Fruit fly (Drosophila melanogaster) whole organism, embryonic: ENCODE data around the gene Cyt-b5-r.

ENCODE experiments used
- CG12071 ChIP-seq: fragments of 200-800 bp; sonication (Bioruptor generic); optimal IDR thresholded peaks from 3 replicates; lab custom pipeline; 2018; ENCODE audit warnings: missing biosample characterization, mild to moderate bottlenecking, missing genetic modification characterization
- CG12236 ChIP-seq: fragments of 200-800 bp; sonication (Bioruptor generic); optimal IDR thresholded peaks from 2 replicates; lab custom pipeline; 2016; ENCODE audit warnings: missing biosample characterization, missing genetic modification characterization
- CG14860 ChIP-seq: fragments of 200-800 bp; sonication (Bioruptor generic); IDR thresholded peaks from 3 replicates; pipeline ENCODE4 v1.3.6; 2022; ENCODE audit warnings: missing biosample characterization, missing genetic modification characterization; ENCODE audit not compliant: partially characterized antibody
- CG14965 ChIP-seq: fragments of 200-800 bp; sonication (Bioruptor generic); optimal IDR thresholded peaks from 2 replicates; lab custom pipeline; 2016; ENCODE audit warnings: missing biosample characterization, missing genetic modification characterization, borderline replicate concordance
- CG15514 ChIP-seq: fragments of 200-800 bp; sonication (Bioruptor generic); optimal IDR thresholded peaks from 3 replicates; lab custom pipeline; 2017; ENCODE audit warnings: missing biosample characterization, missing genetic modification characterization, mild to moderate bottlenecking, moderate library complexity, missing genetic modification reagents
- CG1602 ChIP-seq: fragments of 200-800 bp; sonication (Bioruptor generic); optimal IDR thresholded peaks from 3 replicates; lab custom pipeline; 2016; ENCODE audit warnings: missing biosample characterization, missing genetic modification characterization
- CG16863 ChIP-seq: fragments of 200-800 bp; sonication (Bioruptor generic); optimal IDR thresholded peaks from 3 replicates; lab custom pipeline; 2016; ENCODE audit warnings: missing biosample characterization, missing genetic modification characterization
- CG17186 ChIP-seq: fragments of 200-800 bp; sonication (Bioruptor generic); optimal IDR thresholded peaks from 3 replicates; lab custom pipeline; 2017; ENCODE audit warnings: missing biosample characterization, missing genetic modification reagents, missing genetic modification characterization
- CG17385 ChIP-seq: fragments of 200-800 bp; sonication (Bioruptor generic); optimal IDR thresholded peaks from 3 replicates; lab custom pipeline; 2018; ENCODE audit warnings: missing biosample characterization, mild to moderate bottlenecking, missing genetic modification characterization
- CG4282 ChIP-seq: fragments of 200-800 bp; sonication (Bioruptor generic); optimal IDR thresholded peaks from 2 replicates; lab custom pipeline; 2016; ENCODE audit warnings: missing biosample characterization, missing genetic modification characterization
- CG4328 ChIP-seq: fragments of 200-800 bp; sonication (Bioruptor generic); optimal IDR thresholded peaks from 3 replicates; lab custom pipeline; 2017; ENCODE audit warnings: missing biosample characterization, missing genetic modification reagents, missing genetic modification characterization
- CG7839 ChIP-seq: fragments of 200-800 bp; sonication (Bioruptor generic); optimal IDR thresholded peaks from 3 replicates; lab custom pipeline; 2018; ENCODE audit warnings: missing biosample characterization, mild to moderate bottlenecking, missing genetic modification characterization, moderate library complexity
- CG8089 ChIP-seq: fragments of 200-800 bp; sonication (Bioruptor generic); optimal IDR thresholded peaks from 3 replicates; lab custom pipeline; 2016; ENCODE audit warnings: missing biosample characterization, missing genetic modification characterization
- CG8290 ChIP-seq, 3 experiments: fragments of 200-800 bp; sonication (Bioruptor generic); optimal IDR thresholded peaks; 2 replicates each; lab custom pipeline; 2016 to 2019; ENCODE audit warnings: missing biosample characterization in 3 of 3, missing genetic modification characterization in 3 of 3, mild to moderate bottlenecking in 2 of 3, moderate library complexity in 1 of 3
- CG8478 ChIP-seq: fragments of >200 bp; optimal IDR thresholded peaks from 2 replicates; lab custom pipeline; 2018
- CG9437 ChIP-seq: fragments of 200-800 bp; sonication (Bioruptor generic); optimal IDR thresholded peaks from 2 replicates; lab custom pipeline; 2018; ENCODE audit warnings: missing biosample characterization, mild to moderate bottlenecking, missing genetic modification characterization
- CG9727 ChIP-seq: fragments of 200-800 bp; sonication (Bioruptor generic); optimal IDR thresholded peaks from 3 replicates; lab custom pipeline; 2017; ENCODE audit warnings: missing biosample characterization, mild to moderate bottlenecking, missing genetic modification characterization
- HHEX ChIP-seq: fragments of 200-800 bp; sonication (Bioruptor generic); optimal IDR thresholded peaks from 3 replicates; lab custom pipeline; 2017; ENCODE audit warnings: missing biosample characterization, mild to moderate bottlenecking, missing genetic modification characterization, missing genetic modification reagents
- HLH4C ChIP-seq: fragments of 200-800 bp; sonication (Bioruptor generic); IDR thresholded peaks from 3 replicates; pipeline ENCODE4 v1.3.6; 2022; ENCODE audit warnings: missing biosample characterization, missing genetic modification characterization; ENCODE audit not compliant: partially characterized antibody
- Hand ChIP-seq: fragments of 200-800 bp; sonication (Bioruptor generic); optimal IDR thresholded peaks from 2 replicates; lab custom pipeline; 2017; ENCODE audit warnings: mild to moderate bottlenecking, missing biosample characterization, missing genetic modification reagents, missing genetic modification characterization
- Hey ChIP-seq: fragments of 200-800 bp; sonication (Bioruptor generic); optimal IDR thresholded peaks from 3 replicates; lab custom pipeline; 2018; ENCODE audit warnings: missing biosample characterization, mild to moderate bottlenecking, missing genetic modification characterization
- Hr3 ChIP-seq: fragments of 200-800 bp; sonication (Bioruptor generic); optimal IDR thresholded peaks from 3 replicates; lab custom pipeline; 2016; ENCODE audit warnings: missing biosample characterization, missing genetic modification characterization
- Hr78 ChIP-seq, 2 experiments: fragments of 200-800 bp in 1 of 2; fragments of >200 bp in 1 of 2; sonication (Bioruptor generic) in 1 of 2; optimal IDR thresholded peaks; 2 replicates each; lab custom pipeline; 2017 to 2019; ENCODE audit warnings: missing biosample characterization in 2 of 2, missing genetic modification characterization in 2 of 2, mild to moderate bottlenecking in 1 of 2, moderate library complexity in 1 of 2
- NfI ChIP-seq: fragments of 200-800 bp; sonication (Bioruptor generic); optimal IDR thresholded peaks from 3 replicates; lab custom pipeline; 2018; ENCODE audit warnings: missing biosample characterization, mild to moderate bottlenecking, missing genetic modification characterization, moderate library complexity
- PHDP ChIP-seq: fragments of 200-800 bp; sonication (Bioruptor generic); optimal IDR thresholded peaks from 3 replicates; lab custom pipeline; 2018; ENCODE audit warnings: missing biosample characterization, mild to moderate bottlenecking, missing genetic modification characterization, moderate library complexity
- Ssrp ChIP-seq: fragments of 200-800 bp; sonication (Bioruptor generic); optimal IDR thresholded peaks from 2 replicates; lab custom pipeline; 2018; ENCODE audit warnings: missing biosample characterization, mild to moderate bottlenecking, missing genetic modification characterization, moderate library complexity
- Trl ChIP-seq, 3 experiments: fragments of >200 bp in 2 of 3; fragments of 200-800 bp in 1 of 3; sonication (Bioruptor generic) in 1 of 3; optimal IDR thresholded peaks; 2 replicates in 1 of 3; 3 replicates in 2 of 3; lab custom pipeline; 2016 to 2017; ENCODE audit warnings: missing biosample characterization in 1 of 3, missing genetic modification characterization in 1 of 3
- bcd ChIP-seq: fragments of 200-800 bp; sonication (Bioruptor generic); optimal IDR thresholded peaks from 2 replicates; lab custom pipeline; 2017; ENCODE audit warnings: missing biosample characterization, mild to moderate bottlenecking, missing genetic modification characterization
- bowl ChIP-seq: fragments of 200-800 bp; sonication (Bioruptor generic); IDR thresholded peaks from 2 replicates; pipeline ENCODE4 v1.3.6; 2022; ENCODE audit warnings: missing biosample characterization, missing genetic modification characterization
- crp ChIP-seq, 2 experiments: fragments of 200-800 bp; sonication (Bioruptor generic); optimal IDR thresholded peaks; 2 replicates in 1 of 2; 3 replicates in 1 of 2; lab custom pipeline; 2017; ENCODE audit warnings: missing biosample characterization in 2 of 2, missing genetic modification characterization in 2 of 2, mild to moderate bottlenecking in 1 of 2, moderate library complexity in 1 of 2
- da ChIP-seq: fragments of 200-800 bp; sonication (Bioruptor generic); optimal IDR thresholded peaks from 2 replicates; lab custom pipeline; 2016; ENCODE audit warnings: missing biosample characterization, missing genetic modification characterization
- dpn ChIP-seq, 2 experiments: fragments of 200-800 bp; sonication (Bioruptor generic); optimal IDR thresholded peaks; 3 replicates each; lab custom pipeline; 2016; ENCODE audit warnings: missing biosample characterization in 2 of 2, missing genetic modification characterization in 2 of 2
- ewg ChIP-seq: fragments of 200-800 bp; sonication (Bioruptor generic); optimal IDR thresholded peaks from 3 replicates; lab custom pipeline; 2017; ENCODE audit warnings: mild to moderate bottlenecking, missing biosample characterization, missing genetic modification reagents, missing genetic modification characterization
- fd3F ChIP-seq: fragments of 200-800 bp; sonication (Bioruptor generic); optimal IDR thresholded peaks from 2 replicates; lab custom pipeline; 2018; ENCODE audit warnings: missing biosample characterization, mild to moderate bottlenecking, missing genetic modification characterization, moderate library complexity
- fru ChIP-seq: fragments of >200 bp; optimal IDR thresholded peaks from 2 replicates; lab custom pipeline; 2017
- ftz-f1 ChIP-seq: fragments of 200-800 bp; sonication (Bioruptor generic); optimal IDR thresholded peaks from 2 replicates; lab custom pipeline; 2016; ENCODE audit warnings: missing biosample characterization, missing genetic modification characterization
- fu2 ChIP-seq: fragments of 200-800 bp; sonication (Bioruptor generic); optimal IDR thresholded peaks from 2 replicates; lab custom pipeline; 2016; ENCODE audit warnings: missing biosample characterization, missing genetic modification characterization
- hbn ChIP-seq: fragments of 200-800 bp; sonication (Bioruptor generic); IDR thresholded peaks from 2 replicates; pipeline ENCODE4 v1.3.6; 2022; ENCODE audit warnings: missing biosample characterization, missing genetic modification characterization; ENCODE audit not compliant: partially characterized antibody
- pho ChIP-seq: fragments of 200-800 bp; sonication (Bioruptor generic); optimal IDR thresholded peaks from 2 replicates; lab custom pipeline; 2016; ENCODE audit warnings: missing biosample characterization, missing genetic modification characterization
- row ChIP-seq: fragments of 200-800 bp; sonication (Bioruptor generic); IDR thresholded peaks from 3 replicates; pipeline ENCODE4 v1.3.6; 2022; ENCODE audit warnings: missing biosample characterization, missing genetic modification characterization
- run ChIP-seq: fragments of 200-800 bp; sonication (Bioruptor generic); optimal IDR thresholded peaks from 3 replicates; lab custom pipeline; 2018; ENCODE audit warnings: missing biosample characterization, mild to moderate bottlenecking, missing genetic modification characterization
- sc ChIP-seq, 3 experiments: fragments of >200 bp in 2 of 3; fragments of 200-800 bp in 1 of 3; sonication (Bioruptor generic) in 1 of 3; optimal IDR thresholded peaks; 2 replicates in 2 of 3; 3 replicates in 1 of 3; lab custom pipeline; 2017; ENCODE audit warnings: mild to moderate bottlenecking in 1 of 3, missing biosample characterization in 1 of 3, missing genetic modification characterization in 1 of 3, missing genetic modification reagents in 1 of 3
- sim ChIP-seq: fragments of 200-800 bp; sonication (Bioruptor generic); IDR thresholded peaks from 2 replicates; pipeline ENCODE4 v1.3.6; 2022; ENCODE audit warnings: missing biosample characterization, missing genetic modification characterization
- slbo ChIP-seq: fragments of 200-800 bp; sonication (Bioruptor generic); IDR thresholded peaks from 2 replicates; pipeline ENCODE4 v1.3.6; 2022; ENCODE audit warnings: missing biosample characterization, missing genetic modification characterization
- sug ChIP-seq: fragments of 200-800 bp; optimal IDR thresholded peaks from 2 replicates; lab custom pipeline; 2019; ENCODE audit warnings: missing biosample characterization, mild to moderate bottlenecking, missing genetic modification characterization, moderate library complexity
- toy ChIP-seq: fragments of 200-800 bp; sonication (Bioruptor generic); IDR thresholded peaks from 2 replicates; pipeline ENCODE4 v1.3.6; 2022; ENCODE audit warnings: missing biosample characterization, missing genetic modification characterization
- tup ChIP-seq: fragments of 200-800 bp; sonication (Bioruptor generic); optimal IDR thresholded peaks from 2 replicates; lab custom pipeline; 2016; ENCODE audit warnings: missing biosample characterization, mild to moderate bottlenecking, missing genetic modification characterization, moderate library complexity
- unpg ChIP-seq: fragments of 200-800 bp; sonication (Bioruptor generic); optimal IDR thresholded peaks from 3 replicates; lab custom pipeline; 2018; ENCODE audit warnings: missing biosample characterization, mild to moderate bottlenecking, missing genetic modification characterization, moderate library complexity
- usp ChIP-seq: fragments of >200 bp; optimal IDR thresholded peaks from 2 replicates; lab custom pipeline; 2017; ENCODE audit warnings: missing biosample characterization, missing genetic modification characterization
- zfh2 ChIP-seq: fragments of 200-800 bp; sonication (Bioruptor generic); optimal IDR thresholded peaks from 2 replicates; lab custom pipeline; 2016; ENCODE audit warnings: missing biosample characterization, missing genetic modification characterization

Gene Cyt-b5-r

dm6 chr2L:16819714-16820113, 29.2 kb upstream of the Cyt-b5-r start (continued):
- TF ChIP-seq Hey (tag; lab: Kevin White, UChicago) (peak; percentile 30), CG14860 (GFP tag; lab: Robert Waterston, UW) (no peak), bowl (GFP tag; lab: Robert Waterston, UW) (no peak), row (GFP tag; lab: Robert Waterston, UW) (no peak), ftz-f1 (no peak), CG7839 (tag; lab: Kevin White, UChicago) (no peak), CG15514 (GFP tag; lab: Kevin White, UChicago) (peak; percentile 32), slbo (GFP tag; lab: Robert Waterston, UW) (no peak), CG12071 (GFP tag; lab: Kevin White, UChicago) (peak; percentile 28), CG8089 (GFP tag; lab: Kevin White, UChicago) (no peak), CG12236 (GFP tag; lab: Kevin White, UChicago) (no peak), HHEX (peak; percentile 27), sc (optimal IDR thresholded peaks at IDR 0.05; lab: Kevin White, UChicago) (no peak), sc (GFP tag; optimal IDR thresholded peaks at IDR 0.05; lab: Kevin White, UChicago) (no peak), ewg (GFP tag; lab: Kevin White, UChicago) (no peak), CG4328 (GFP tag; lab: Kevin White, UChicago) (no peak), CG8290 (GFP tag; optimal IDR thresholded peaks at IDR 0.05; lab: Kevin White, UChicago) (no peak), CG8290 (tag; optimal IDR thresholded peaks at IDR 0.05; lab: Kevin White, UChicago) (no peak), run (tag; lab: Kevin White, UChicago) (no peak), sug (tag; lab: Kevin White, UChicago) (peak; percentile 83), HLH4C (GFP tag; lab: Robert Waterston, UW) (no peak), CG9727 (GFP tag; lab: Kevin White, UChicago) (no peak), usp (no peak), CG16863 (GFP tag; lab: Kevin White, UChicago) (no peak), Hr78 (GFP tag; optimal IDR thresholded peaks at IDR 0.05; lab: Kevin White, UChicago) (peak in 1 of 2 experiments; percentile 88), zfh2 (GFP tag; lab: Kevin White, UChicago) (no peak), CG17385 (GFP tag; lab: Kevin White, UChicago) (peak; percentile 9), hbn (GFP tag; lab: Robert Waterston, UW) (no peak), sim (GFP tag; lab: Robert Waterston, UW) (no peak), toy (GFP tag; lab: Robert Waterston, UW) (no peak), Hand (GFP tag; lab: Kevin White, UChicago) (peak; percentile 6), pho (no peak), crp (GFP tag; optimal IDR thresholded peaks at IDR 0.05; lab: Kevin White, UChicago) (no peak), NfI (GFP tag; lab: Kevin White, UChicago) (no peak), CG1602 (GFP tag; lab: Kevin White, UChicago) (no peak), CG4282 (no peak), tup (GFP tag; lab: Kevin White, UChicago) (no peak), CG8478 (no peak), Trl (optimal IDR thresholded peaks at IDR 0.05; lab: Kevin White, UChicago) (no peak), Trl (GFP tag; optimal IDR thresholded peaks at IDR 0.05; lab: Kevin White, UChicago) (no peak), Ssrp (tag; lab: Kevin White, UChicago) (no peak), PHDP (tag; lab: Kevin White, UChicago) (peak; percentile 74), CG17186 (no peak), dpn (GFP tag; optimal IDR thresholded peaks at IDR 0.05; lab: Kevin White, UChicago) (no peak), fru (no peak), fd3F (GFP tag; lab: Kevin White, UChicago) (peak; percentile 1), da (no peak), fu2 (GFP tag; lab: Kevin White, UChicago) (no peak), unpg (GFP tag; lab: Kevin White, UChicago) (peak; percentile 50), CG9437 (no peak), bcd (no peak), CG14965 (GFP tag; lab: Kevin White, UChicago) (no peak), Hr3 (GFP tag; lab: Kevin White, UChicago) (no peak)
